Fruit fly (Drosophila melanogaster) whole organism, pupa: ENCODE results near the gene subdued.

ENCODE experiments used
- CG10348 ChIP-seq: fragments of 200-800 bp; sonication (Bioruptor generic); IDR thresholded peaks from 2 replicates; pipeline ENCODE4 v1.3.6; 2022; ENCODE audit warnings: missing biosample characterization, missing genetic modification characterization
- CG12605 ChIP-seq: fragments of 200-800 bp; sonication (Bioruptor generic); IDR thresholded peaks from 2 replicates; pipeline ENCODE4 v1.3.6; 2022; ENCODE audit warnings: missing biosample characterization, missing genetic modification characterization
- CG13204 ChIP-seq: fragments of 200-800 bp; sonication (Bioruptor generic); optimal IDR thresholded peaks from 2 replicates; lab custom pipeline; 2018; ENCODE audit warnings: missing biosample characterization, mild to moderate bottlenecking, missing genetic modification characterization, moderate library complexity
- CG14655 ChIP-seq: fragments of 200-800 bp; sonication (Bioruptor generic); optimal IDR thresholded peaks from 3 replicates; lab custom pipeline; 2017; ENCODE audit warnings: mild to moderate bottlenecking, missing biosample characterization, missing genetic modification reagents, missing genetic modification characterization
- CG15710 ChIP-seq: fragments of 200-800 bp; sonication (Bioruptor generic); optimal IDR thresholded peaks from 2 replicates; lab custom pipeline; 2018; ENCODE audit warnings: missing biosample characterization, mild to moderate bottlenecking, missing genetic modification characterization, moderate library complexity
- CG17806 ChIP-seq: fragments of 200-800 bp; sonication (Bioruptor generic); optimal IDR thresholded peaks from 2 replicates; lab custom pipeline; 2018; ENCODE audit warnings: missing biosample characterization, mild to moderate bottlenecking, missing genetic modification characterization, moderate library complexity
- CG32121 ChIP-seq: fragments of 200-800 bp; sonication (Bioruptor generic); IDR thresholded peaks from 2 replicates; pipeline ENCODE4 v1.3.6; 2022; ENCODE audit warnings: missing biosample characterization, missing genetic modification characterization
- CG34367 ChIP-seq: fragments of 200-800 bp; sonication (Bioruptor generic); optimal IDR thresholded peaks from 2 replicates; lab custom pipeline; 2018; ENCODE audit warnings: missing biosample characterization, mild to moderate bottlenecking, missing genetic modification characterization
- CG4496 ChIP-seq: fragments of 200-800 bp; sonication (Bioruptor generic); IDR thresholded peaks from 3 replicates; pipeline ENCODE4 v1.3.6; 2022; ENCODE audit warnings: missing biosample characterization, missing genetic modification characterization
- CG8159 ChIP-seq: fragments of 200-800 bp; sonication (Bioruptor generic); optimal IDR thresholded peaks from 3 replicates; lab custom pipeline; 2018; ENCODE audit warnings: missing biosample characterization, mild to moderate bottlenecking, missing genetic modification characterization, moderate library complexity
- CG8301 ChIP-seq: fragments of 200-800 bp; sonication (Bioruptor generic); optimal IDR thresholded peaks from 2 replicates; lab custom pipeline; 2018; ENCODE audit warnings: missing biosample characterization, mild to moderate bottlenecking, missing genetic modification characterization
- CG9948 ChIP-seq: fragments of 200-800 bp; sonication (Bioruptor generic); optimal IDR thresholded peaks from 2 replicates; lab custom pipeline; 2018; ENCODE audit warnings: missing biosample characterization, mild to moderate bottlenecking, missing genetic modification characterization, moderate library complexity
- D1 ChIP-seq: fragments of 200-800 bp; sonication (Bioruptor generic); optimal IDR thresholded peaks from 2 replicates; lab custom pipeline; 2018; ENCODE audit warnings: missing biosample characterization, mild to moderate bottlenecking, missing genetic modification characterization, moderate library complexity
- EcR ChIP-seq: fragments of 200-800 bp; sonication (Bioruptor generic); optimal IDR thresholded peaks from 3 replicates; lab custom pipeline; 2019; ENCODE audit warnings: missing biosample characterization, missing genetic modification characterization, mild to moderate bottlenecking, moderate library complexity, missing genetic modification reagents
- Ets98B ChIP-seq: fragments of 200-800 bp; sonication (Bioruptor generic); IDR thresholded peaks from 2 replicates; pipeline ENCODE4 v1.3.6; 2022; ENCODE audit warnings: missing biosample characterization, missing genetic modification characterization
- Pif1A ChIP-seq: fragments of 200-800 bp; sonication (Bioruptor generic); optimal IDR thresholded peaks from 3 replicates; lab custom pipeline; 2016; ENCODE audit warnings: missing biosample characterization, missing genetic modification characterization
- Pif1B ChIP-seq: fragments of 200-800 bp; sonication (Bioruptor generic); optimal IDR thresholded peaks from 3 replicates; lab custom pipeline; 2016; ENCODE audit warnings: missing biosample characterization, missing genetic modification characterization
- Snoo ChIP-seq: fragments of 200-800 bp; sonication (Bioruptor generic); optimal IDR thresholded peaks from 3 replicates; lab custom pipeline; 2017; ENCODE audit warnings: missing biosample characterization, mild to moderate bottlenecking, missing genetic modification characterization, inconsistent platforms
- fd96Ca ChIP-seq: fragments of 200-800 bp; sonication (Bioruptor generic); IDR thresholded peaks from 3 replicates; pipeline ENCODE4 v1.3.6; 2022; ENCODE audit warnings: missing biosample characterization, missing genetic modification characterization
- gl ChIP-seq: fragments of 200-800 bp; sonication (Bioruptor generic); optimal IDR thresholded peaks from 2 replicates; lab custom pipeline; 2018; ENCODE audit warnings: missing biosample characterization, mild to moderate bottlenecking, missing genetic modification characterization
- rn ChIP-seq: fragments of 200-800 bp; sonication (Bioruptor generic); IDR thresholded peaks from 2 replicates; pipeline ENCODE4 v1.3.6; 2022; ENCODE audit warnings: missing biosample characterization, missing genetic modification characterization

The subdued gene

dm6 chr3R:19642092-19642892 lies at the start of gene subdued:
Gene subdued (minus strand): TSS chr3R:19642722.
- TF ChIP-seq CG32121 (GFP tag; lab: Robert Waterston, UW), result 0 out of 2 replicates have a peak, but pooled peaks have one; percentile 11
- no peak for TF ChIP-seq CG34367
- TF ChIP-seq CG14655 (GFP tag; lab: Kevin White, UChicago), result no peak
- TF ChIP-seq CG12605 (GFP tag; lab: Robert Waterston, UW), result 0 out of 2 replicates have a peak, but pooled peaks have one; percentile 29
- peak; percentile 7 for TF ChIP-seq CG13204 (GFP tag; lab: Kevin White, UChicago)
- 0 out of 3 replicates have a peak, but pooled peaks have one; percentile 23 for TF ChIP-seq CG4496
- no peak for TF ChIP-seq CG9948 (tag; lab: Kevin White, UChicago)
- TF ChIP-seq CG15710 (tag; lab: Kevin White, UChicago), result no peak

dm6 chr3R:19682424-19682823 lies 39.9 kb upstream of the subdued start:
- TF ChIP-seq CG8301 (tag; lab: Kevin White, UChicago) (no peak), Pif1B (GFP tag; lab: Kevin White, UChicago) (no peak), CG10348 (GFP tag; lab: Robert Waterston, UW) (no peak)

dm6 chr3R:19679832-19680231 lies 37.3 kb upstream of the subdued start:
- TF ChIP-seq CG9948 (tag; lab: Kevin White, UChicago) (no peak), gl (tag; lab: Kevin White, UChicago) (no peak), Ets98B (GFP tag; lab: Robert Waterston, UW) (no peak)

- peak; percentile 24 for TF ChIP-seq Pif1A (GFP tag; lab: Kevin White, UChicago)
- no peak for TF ChIP-seq CG14655 (GFP tag; lab: Kevin White, UChicago)
- TF ChIP-seq Pif1B (GFP tag; lab: Kevin White, UChicago), result no peak
- peak; percentile 29 for TF ChIP-seq CG8159 (tag; lab: Kevin White, UChicago)
- TF ChIP-seq CG15710 (tag; lab: Kevin White, UChicago), result peak; percentile 20
These were observed 30.4 kb upstream of the subdued start for dm6 chr3R:19672905-19673304.

- TF ChIP-seq Pif1B (GFP tag; lab: Kevin White, UChicago) (no peak), CG8159 (tag; lab: Kevin White, UChicago) (no peak), Pif1A (GFP tag; lab: Kevin White, UChicago) (no peak), CG13204 (GFP tag; lab: Kevin White, UChicago) (no peak), CG15710 (tag; lab: Kevin White, UChicago) (no peak), CG34367 (no peak), CG32121 (GFP tag; lab: Robert Waterston, UW) (no peak), CG8301 (tag; lab: Kevin White, UChicago) (no peak), gl (tag; lab: Kevin White, UChicago) (no peak), D1 (tag; lab: Kevin White, UChicago) (no peak), CG9948 (tag; lab: Kevin White, UChicago) (no peak), rn (GFP tag; lab: Robert Waterston, UW) (no peak)
These were observed 29.6 kb upstream of the subdued start for dm6 chr3R:19672136-19672535.

dm6 chr3R:19671223-19671991 lies 28.9 kb upstream of the subdued start, which contains the start of gene Naam:
Gene Naam (plus strand): TSS chr3R:19671450.
- TF ChIP-seq CG10348 (GFP tag; lab: Robert Waterston, UW) (no peak), CG13204 (GFP tag; lab: Kevin White, UChicago) (no peak), Ets98B (GFP tag; lab: Robert Waterston, UW) (peak; percentile 90), CG17806 (tag; lab: Kevin White, UChicago) (peak; percentile 62), CG32121 (GFP tag; lab: Robert Waterston, UW) (peak; percentile 78), Pif1A (GFP tag; lab: Kevin White, UChicago) (peak; percentile 73), CG15710 (tag; lab: Kevin White, UChicago) (no peak), gl (tag; lab: Kevin White, UChicago) (peak; percentile 19), Snoo (tag; lab: Kevin White, UChicago) (peak; percentile 68), CG34367 (peak; percentile 29), EcR (GFP tag; lab: Kevin White, UChicago) (no peak), CG8159 (tag; lab: Kevin White, UChicago) (peak; percentile 60), CG9948 (tag; lab: Kevin White, UChicago) (peak; percentile 57), CG12605 (GFP tag; lab: Robert Waterston, UW) (peak; percentile 51), CG14655 (GFP tag; lab: Kevin White, UChicago) (peak; percentile 62), Pif1B (GFP tag; lab: Kevin White, UChicago) (peak; percentile 74), rn (GFP tag; lab: Robert Waterston, UW) (peak; percentile 41; the same call in 1 of the 2 replicates), fd96Ca (peak; percentile 83), D1 (tag; lab: Kevin White, UChicago) (no peak), CG8301 (tag; lab: Kevin White, UChicago) (peak; percentile 68), CG4496 (peak; percentile 90)
- TF ChIP-seq, all 21 proteins: peak for 16
